Worm (Caenorhabditis elegans) whole organism, L3 larva: ENCODE data around the gene snf-12.

Experiments used
- ZK546.5 ChIP-seq: sonication (generic microtip); optimal IDR thresholded peaks from 2 replicates; lab custom pipeline; 2017; ENCODE audit warnings: missing biosample characterization, missing genetic modification characterization
- aly-2 ChIP-seq: fragments of 150-350 bp; optimal IDR thresholded peaks from 2 replicates; lab custom pipeline; 2014; ENCODE audit warnings: missing biosample characterization, missing genetic modification characterization
- ama-1 ChIP-seq: fragments of 150-350 bp; optimal IDR thresholded peaks from 2 replicates; lab custom pipeline; 2018
- ceh-16 ChIP-seq: sonication (generic microtip); optimal IDR thresholded peaks from 2 replicates; lab custom pipeline; 2017; ENCODE audit warnings: missing biosample characterization, missing genetic modification characterization
- ceh-28 ChIP-seq: fragments of 150-350 bp; optimal IDR thresholded peaks from 2 replicates; lab custom pipeline; 2014; ENCODE audit warnings: missing biosample characterization, missing genetic modification reagents, missing genetic modification characterization
- ceh-9 ChIP-seq: sonication (generic microtip); optimal IDR thresholded peaks from 2 replicates; lab custom pipeline; 2018; ENCODE audit warnings: missing biosample characterization, missing genetic modification characterization
- egl-27 ChIP-seq: sonication (generic microtip); optimal IDR thresholded peaks from 4 replicates; lab custom pipeline; 2017; ENCODE audit warnings: missing biosample characterization, missing genetic modification reagents, missing genetic modification characterization
- egl-5 ChIP-seq: fragments of 150-350 bp; optimal IDR thresholded peaks from 2 replicates; lab custom pipeline; 2017; ENCODE audit warnings: missing biosample characterization, missing genetic modification reagents, missing genetic modification characterization, inconsistent platforms
- elt-1 ChIP-seq: fragments of 150-350 bp; optimal IDR thresholded peaks from 2 replicates; lab custom pipeline; 2014; ENCODE audit warnings: missing biosample characterization, missing genetic modification characterization
- elt-3 ChIP-seq, 3 experiments: fragments of 150-350 bp in 1 of 3; sonication (generic microtip) in 2 of 3; optimal IDR thresholded peaks; 2 replicates in 2 of 3; 4 replicates in 1 of 3; lab custom pipeline; 2014 to 2017; ENCODE audit warnings: missing biosample characterization in 3 of 3, missing genetic modification characterization in 3 of 3
- eor-1 ChIP-seq, 2 experiments: fragments of 150-350 bp; optimal IDR thresholded peaks; 2 replicates each; lab custom pipeline; 2014 to 2018; ENCODE audit warnings: missing biosample characterization in 2 of 2, missing genetic modification characterization in 2 of 2
- fkh-10 ChIP-seq: sonication (generic microtip); optimal IDR thresholded peaks from 2 replicates; lab custom pipeline; 2017; ENCODE audit warnings: missing biosample characterization, missing genetic modification reagents, missing genetic modification characterization
- hmg-11 ChIP-seq: sonication (generic microtip); optimal IDR thresholded peaks from 2 replicates; lab custom pipeline; 2016; ENCODE audit warnings: missing genetic modification characterization, missing compliant biosample characterization
- jun-1 ChIP-seq: fragments of 150-350 bp; optimal IDR thresholded peaks from 2 replicates; lab custom pipeline; 2014; ENCODE audit warnings: missing biosample characterization, missing genetic modification reagents, missing genetic modification characterization
- lin-15B ChIP-seq: fragments of 150-350 bp; optimal IDR thresholded peaks from 2 replicates; lab custom pipeline; 2014; ENCODE audit warnings: missing biosample characterization, missing genetic modification characterization
- lsy-12 ChIP-seq: sonication (generic microtip); optimal IDR thresholded peaks from 2 replicates; lab custom pipeline; 2016; ENCODE audit warnings: mild to moderate bottlenecking, missing genetic modification characterization, missing compliant biosample characterization
- nfya-1 ChIP-seq: sonication (generic microtip); optimal IDR thresholded peaks from 2 replicates; lab custom pipeline; 2017; ENCODE audit warnings: missing genetic modification characterization, mild to moderate bottlenecking, missing compliant biosample characterization, antibody characterized with exemption, moderate library complexity; ENCODE audit not compliant: insufficient read depth
- nhr-11 ChIP-seq: fragments of 150-350 bp; optimal IDR thresholded peaks from 2 replicates; lab custom pipeline; 2014; ENCODE audit warnings: missing biosample characterization, missing genetic modification characterization
- nhr-12 ChIP-seq: fragments of 150-350 bp; optimal IDR thresholded peaks from 2 replicates; lab custom pipeline; 2014; ENCODE audit warnings: missing biosample characterization, missing genetic modification characterization
- nhr-23 ChIP-seq: fragments of 150-350 bp; optimal IDR thresholded peaks from 2 replicates; lab custom pipeline; 2014; ENCODE audit warnings: missing biosample characterization, missing genetic modification reagents, missing genetic modification characterization
- nhr-25 ChIP-seq: sonication (generic microtip); optimal IDR thresholded peaks from 2 replicates; lab custom pipeline; 2017; ENCODE audit warnings: missing biosample characterization, missing genetic modification characterization
- nhr-67 ChIP-seq: fragments of 150-350 bp; optimal IDR thresholded peaks from 2 replicates; lab custom pipeline; 2014; ENCODE audit warnings: missing biosample characterization, missing genetic modification characterization
- nhr-76 ChIP-seq: fragments of 150-350 bp; sonication (generic microtip); optimal IDR thresholded peaks from 5 replicates; lab custom pipeline; 2014; ENCODE audit warnings: missing biosample characterization, missing genetic modification characterization
- nhr-77 ChIP-seq: fragments of 150-350 bp; optimal IDR thresholded peaks from 2 replicates; lab custom pipeline; 2014; ENCODE audit warnings: missing biosample characterization, missing genetic modification characterization
- pha-4 ChIP-seq: fragments of 150-350 bp; optimal IDR thresholded peaks from 2 replicates; lab custom pipeline; 2014; ENCODE audit warnings: missing biosample characterization, missing genetic modification reagents, missing genetic modification characterization
- pqm-1 ChIP-seq: fragments of 150-350 bp; optimal IDR thresholded peaks from 2 replicates; lab custom pipeline; 2017; ENCODE audit warnings: missing biosample characterization, missing genetic modification characterization, inconsistent platforms
- sea-2 ChIP-seq: fragments of 150-350 bp; sonication (generic microtip); optimal IDR thresholded peaks from 4 replicates; lab custom pipeline; 2014; ENCODE audit warnings: missing biosample characterization, missing genetic modification reagents, missing genetic modification characterization
- skn-1 ChIP-seq: fragments of 150-350 bp; optimal IDR thresholded peaks from 2 replicates; lab custom pipeline; 2014; ENCODE audit warnings: missing biosample characterization, missing genetic modification characterization
- snpc-4 ChIP-seq: fragments of 150-350 bp; optimal IDR thresholded peaks from 2 replicates; lab custom pipeline; 2014; ENCODE audit warnings: missing biosample characterization, missing genetic modification characterization
- tbx-2 ChIP-seq: sonication (generic microtip); optimal IDR thresholded peaks from 2 replicates; lab custom pipeline; 2016; ENCODE audit warnings: mild to moderate bottlenecking, missing genetic modification characterization, missing compliant biosample characterization
- unc-39 ChIP-seq: sonication (generic microtip); optimal IDR thresholded peaks from 4 replicates; lab custom pipeline; 2017; ENCODE audit warnings: missing biosample characterization, missing genetic modification characterization
- zag-1 ChIP-seq: fragments of 150-350 bp; optimal IDR thresholded peaks from 2 replicates; lab custom pipeline; 2014; ENCODE audit warnings: missing biosample characterization, missing genetic modification characterization
- ztf-4 ChIP-seq: fragments of 150-350 bp; optimal IDR thresholded peaks from 2 replicates; lab custom pipeline; 2014; ENCODE audit warnings: missing biosample characterization, missing genetic modification characterization

snf-12 gene

DNA sequence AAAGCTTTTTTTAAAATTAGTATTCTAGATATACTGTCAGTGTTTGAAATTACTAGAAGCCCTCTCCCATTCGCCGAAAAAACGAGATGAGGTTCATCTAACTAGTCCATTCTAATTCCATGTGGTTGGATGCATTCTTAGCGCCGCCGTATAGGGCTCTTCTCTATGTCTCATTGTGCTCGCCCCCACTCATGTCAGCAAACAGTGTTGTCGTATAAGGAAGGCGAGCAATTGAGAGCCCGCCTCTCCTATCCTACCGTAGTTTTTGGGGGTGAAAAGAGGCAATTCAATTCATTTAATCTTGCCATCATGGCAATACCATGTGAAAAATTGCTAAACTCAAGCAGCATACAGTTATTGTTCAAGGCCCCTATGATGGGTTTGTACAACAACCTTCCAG lies 19.4 kb downstream of the snf-12 start, which contains the start of gene F47E1.20:
Gene F47E1.20, plus strand, starts transcription at position 301 of the 400 bp plus-strand sequence.
- TF ChIP-seq nhr-67 (no peak), lsy-12 (tag; lab: Kevin White, UChicago) (no peak), nhr-76 (no peak), ceh-16 (no peak), egl-5 (no peak)

DNA sequence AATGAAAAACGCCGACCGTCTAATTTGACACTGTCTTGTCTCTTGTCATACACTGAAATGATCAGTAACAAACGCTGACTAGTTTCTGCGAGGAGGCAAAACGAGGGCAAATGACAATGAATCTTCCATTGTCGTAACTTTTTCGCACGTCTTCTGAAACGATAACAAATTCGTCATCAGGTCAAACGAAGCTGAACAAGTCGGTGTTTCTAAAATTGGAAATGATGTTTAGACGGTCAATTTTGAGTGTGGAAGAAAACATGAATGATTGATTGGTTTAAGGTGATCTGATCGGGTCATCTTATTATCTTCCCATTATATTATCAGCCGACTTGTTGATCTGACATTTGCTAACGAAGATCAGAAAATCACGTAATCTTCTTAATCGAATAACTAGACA lies 24.2 kb downstream of the snf-12 start:
- TF ChIP-seq fkh-10 (GFP tag; lab: Kevin White, UChicago) (no peak), hmg-11 (no peak), ama-1 (no peak), elt-1 (tag; lab: Kevin White, UChicago) (no peak), eor-1 (tag; optimal IDR thresholded peaks at IDR 0.05; lab: Kevin White, UChicago) (no peak), pqm-1 (tag; lab: Kevin White, UChicago) (no peak), nhr-23 (tag; lab: Kevin White, UChicago) (peak; percentile 39), elt-3 (tag; optimal IDR thresholded peaks at IDR 0.05; lab: Kevin White, UChicago) (peak in 1 of 3 experiments; percentile 20), nhr-25 (peak; percentile 53), egl-27 (tag; lab: Kevin White, UChicago) (no peak)
- TF ChIP-seq, all 47 proteins: peak for 3

DNA sequence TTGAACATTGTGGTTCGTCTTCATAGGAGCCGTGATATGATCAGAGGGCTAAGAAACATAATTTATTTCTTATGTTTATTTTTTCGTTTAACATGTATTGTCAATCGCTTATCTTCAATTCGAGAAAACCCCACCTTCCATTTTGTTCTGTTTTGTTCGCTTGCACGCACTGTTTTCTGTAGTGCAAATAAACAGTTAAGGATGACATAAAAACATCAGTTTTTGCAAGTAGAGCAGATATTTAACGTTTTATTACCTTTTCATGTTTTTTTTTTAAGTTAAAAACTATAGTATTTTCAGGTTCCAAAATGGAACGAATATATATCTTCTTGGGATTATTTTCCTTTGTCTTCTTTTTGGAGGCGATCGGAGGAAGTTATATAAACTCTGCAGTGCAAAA lies 28.1 kb downstream of the snf-12 start, which contains the start of gene F47E1.2:
Gene F47E1.2, plus strand, starts transcription at position 301 of the 400 bp plus-strand sequence.
- no peak for TF ChIP-seq nfya-1
- no peak for TF ChIP-seq ZK546.5
- TF ChIP-seq jun-1 (tag; lab: Kevin White, UChicago) = no peak
- no peak for TF ChIP-seq ceh-9 (tag; lab: Kevin White, UChicago)
- TF ChIP-seq snpc-4 (tag; lab: Kevin White, UChicago) = no peak
- TF ChIP-seq nhr-12 (tag; lab: Kevin White, UChicago) = no peak
- no peak for TF ChIP-seq zag-1 (tag; lab: Kevin White, UChicago)
- TF ChIP-seq elt-1 (tag; lab: Kevin White, UChicago) = no peak
- TF ChIP-seq tbx-2 (tag; lab: Kevin White, UChicago) = no peak
- no peak for TF ChIP-seq elt-3 (tag; optimal IDR thresholded peaks at IDR 0.05; lab: Kevin White, UChicago)
- no peak for TF ChIP-seq ztf-4 (tag; lab: Kevin White, UChicago)
- no peak for TF ChIP-seq ceh-28 (tag; lab: Kevin White, UChicago)

DNA sequence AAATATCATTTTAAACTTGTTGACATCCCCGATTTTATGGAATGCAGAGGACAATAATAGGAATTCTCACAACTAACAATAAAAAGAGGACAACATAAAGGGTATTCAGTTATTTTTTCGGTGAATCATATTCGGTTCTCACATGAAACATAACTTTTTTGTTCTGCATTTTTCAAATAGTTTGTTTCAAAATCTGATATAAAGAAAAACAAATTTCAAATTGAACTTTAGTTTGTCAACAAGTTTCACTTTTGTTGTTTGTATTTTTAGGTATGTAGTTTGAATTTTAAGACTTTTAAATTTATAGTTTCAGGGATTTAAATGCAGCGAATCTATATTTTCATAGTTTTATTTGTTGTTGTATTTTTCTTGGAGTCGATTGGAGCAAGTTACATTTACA lies 33.3 kb downstream of the snf-12 start, which contains the start of gene F47E1.4:
Gene F47E1.4, plus strand, starts transcription at position 301 of the 400 bp plus-strand sequence.
- TF ChIP-seq ama-1 (no peak), nhr-25 (no peak), pha-4 (tag; lab: Kevin White, UChicago) (no peak), nhr-12 (tag; lab: Kevin White, UChicago) (no peak), pqm-1 (tag; lab: Kevin White, UChicago) (no peak), ceh-16 (no peak), snpc-4 (tag; lab: Kevin White, UChicago) (no peak), nhr-77 (no peak), sea-2 (GFP tag; lab: Kevin White, UChicago) (no peak), ceh-9 (tag; lab: Kevin White, UChicago) (no peak), skn-1 (tag; lab: Kevin White, UChicago) (no peak), elt-3 (tag; optimal IDR thresholded peaks at IDR 0.05; lab: Kevin White, UChicago) (no peak), unc-39 (tag; lab: Kevin White, UChicago) (no peak), lin-15B (tag; lab: Kevin White, UChicago) (no peak), egl-27 (tag; lab: Kevin White, UChicago) (no peak), ztf-4 (tag; lab: Kevin White, UChicago) (no peak), jun-1 (tag; lab: Kevin White, UChicago) (no peak), nhr-11 (tag; lab: Kevin White, UChicago) (no peak)
- TF ChIP-seq, all 47 proteins: peak for 0

DNA sequence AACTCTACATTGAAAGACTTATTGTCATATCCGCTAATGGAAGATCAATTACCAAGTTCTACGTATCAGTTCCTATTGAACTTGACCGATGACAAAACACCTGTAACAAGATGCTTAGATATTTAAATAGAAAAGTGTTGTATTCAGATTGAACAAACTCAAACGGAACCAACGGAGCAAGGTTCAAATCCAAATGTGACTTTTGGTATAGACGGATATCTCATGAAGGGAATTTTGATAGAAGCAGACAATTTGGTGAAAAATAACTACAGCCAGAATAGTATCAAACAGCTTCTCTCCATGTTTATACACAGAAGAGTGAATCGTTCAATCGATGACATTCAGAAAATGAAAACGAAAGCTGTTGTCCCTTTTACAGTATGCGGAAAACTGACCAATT lies 34.2 kb downstream of the snf-12 start:
- no peak for TF ChIP-seq aly-2 (tag; lab: Kevin White, UChicago)
- TF ChIP-seq pqm-1 (tag; lab: Kevin White, UChicago) = no peak
- TF ChIP-seq, all 47 proteins: peak for 0
